Worm (Caenorhabditis elegans) whole organism, L3 larva: ENCODE results near the gene C09B9.7.

Experiments
- ZK546.5 ChIP-seq: sonication (generic microtip); optimal IDR thresholded peaks from 2 replicates; lab custom pipeline; 2017; ENCODE audit warnings: missing biosample characterization, missing genetic modification characterization
- aly-2 ChIP-seq: fragments of 150-350 bp; optimal IDR thresholded peaks from 2 replicates; lab custom pipeline; 2014; ENCODE audit warnings: missing biosample characterization, missing genetic modification characterization
- ama-1 ChIP-seq: fragments of 150-350 bp; optimal IDR thresholded peaks from 2 replicates; lab custom pipeline; 2018
- ceh-16 ChIP-seq: sonication (generic microtip); optimal IDR thresholded peaks from 2 replicates; lab custom pipeline; 2017; ENCODE audit warnings: missing biosample characterization, missing genetic modification characterization
- ceh-28 ChIP-seq: fragments of 150-350 bp; optimal IDR thresholded peaks from 2 replicates; lab custom pipeline; 2014; ENCODE audit warnings: missing biosample characterization, missing genetic modification reagents, missing genetic modification characterization
- ceh-82 ChIP-seq: fragments of 150-350 bp; optimal IDR thresholded peaks from 2 replicates; lab custom pipeline; 2014; ENCODE audit warnings: missing biosample characterization, missing genetic modification characterization
- ceh-9 ChIP-seq: sonication (generic microtip); optimal IDR thresholded peaks from 2 replicates; lab custom pipeline; 2018; ENCODE audit warnings: missing biosample characterization, missing genetic modification characterization
- egl-5 ChIP-seq: fragments of 150-350 bp; optimal IDR thresholded peaks from 2 replicates; lab custom pipeline; 2017; ENCODE audit warnings: missing biosample characterization, missing genetic modification reagents, missing genetic modification characterization, inconsistent platforms
- elt-1 ChIP-seq: fragments of 150-350 bp; optimal IDR thresholded peaks from 2 replicates; lab custom pipeline; 2014; ENCODE audit warnings: missing biosample characterization, missing genetic modification characterization
- elt-2 ChIP-seq: sonication (generic microtip); optimal IDR thresholded peaks from 2 replicates; lab custom pipeline; 2016; ENCODE audit warnings: missing genetic modification reagents, mild to moderate bottlenecking, missing genetic modification characterization, missing compliant biosample characterization
- elt-3 ChIP-seq, 3 experiments: fragments of 150-350 bp in 1 of 3; sonication (generic microtip) in 2 of 3; optimal IDR thresholded peaks; 2 replicates in 2 of 3; 4 replicates in 1 of 3; lab custom pipeline; 2014 to 2017; ENCODE audit warnings: missing biosample characterization in 3 of 3, missing genetic modification characterization in 3 of 3
- eor-1 ChIP-seq, 2 experiments: fragments of 150-350 bp; optimal IDR thresholded peaks; 2 replicates each; lab custom pipeline; 2014 to 2018; ENCODE audit warnings: missing biosample characterization in 2 of 2, missing genetic modification characterization in 2 of 2
- fkh-10 ChIP-seq: sonication (generic microtip); optimal IDR thresholded peaks from 2 replicates; lab custom pipeline; 2017; ENCODE audit warnings: missing biosample characterization, missing genetic modification reagents, missing genetic modification characterization
- fos-1 ChIP-seq: fragments of 150-350 bp; optimal IDR thresholded peaks from 2 replicates; lab custom pipeline; 2014; ENCODE audit warnings: missing biosample characterization, missing genetic modification characterization
- hmg-11 ChIP-seq: sonication (generic microtip); optimal IDR thresholded peaks from 2 replicates; lab custom pipeline; 2016; ENCODE audit warnings: missing genetic modification characterization, missing compliant biosample characterization
- jun-1 ChIP-seq: fragments of 150-350 bp; optimal IDR thresholded peaks from 2 replicates; lab custom pipeline; 2014; ENCODE audit warnings: missing biosample characterization, missing genetic modification reagents, missing genetic modification characterization
- lin-39 ChIP-seq: fragments of 150-350 bp; optimal IDR thresholded peaks from 2 replicates; lab custom pipeline; 2018; ENCODE audit warnings: missing biosample characterization, missing genetic modification reagents, missing genetic modification characterization
- mdl-1 ChIP-seq: fragments of 150-350 bp; optimal IDR thresholded peaks from 2 replicates; lab custom pipeline; 2014; ENCODE audit warnings: missing biosample characterization, missing genetic modification characterization
- mml-1 ChIP-seq: fragments of 150-350 bp; sonication (generic microtip); optimal IDR thresholded peaks from 3 replicates; lab custom pipeline; 2014; ENCODE audit warnings: missing biosample characterization, missing genetic modification characterization
- nfya-1 ChIP-seq: sonication (generic microtip); optimal IDR thresholded peaks from 2 replicates; lab custom pipeline; 2017; ENCODE audit warnings: missing genetic modification characterization, mild to moderate bottlenecking, missing compliant biosample characterization, antibody characterized with exemption, moderate library complexity; ENCODE audit not compliant: insufficient read depth
- nhr-11 ChIP-seq: fragments of 150-350 bp; optimal IDR thresholded peaks from 2 replicates; lab custom pipeline; 2014; ENCODE audit warnings: missing biosample characterization, missing genetic modification characterization
- nhr-12 ChIP-seq: fragments of 150-350 bp; optimal IDR thresholded peaks from 2 replicates; lab custom pipeline; 2014; ENCODE audit warnings: missing biosample characterization, missing genetic modification characterization
- nhr-237 ChIP-seq: fragments of 150-350 bp; optimal IDR thresholded peaks from 2 replicates; lab custom pipeline; 2014; ENCODE audit warnings: missing biosample characterization, missing genetic modification characterization
- nhr-28 ChIP-seq: fragments of 150-350 bp; optimal IDR thresholded peaks from 2 replicates; lab custom pipeline; 2014; ENCODE audit warnings: missing biosample characterization, missing genetic modification characterization
- nhr-43 ChIP-seq: sonication (generic microtip); optimal IDR thresholded peaks from 2 replicates; lab custom pipeline; 2016; ENCODE audit warnings: mild to moderate bottlenecking, missing genetic modification characterization, missing compliant biosample characterization; ENCODE audit not compliant: poor library complexity, severe bottlenecking
- nhr-67 ChIP-seq: fragments of 150-350 bp; optimal IDR thresholded peaks from 2 replicates; lab custom pipeline; 2014; ENCODE audit warnings: missing biosample characterization, missing genetic modification characterization
- nhr-76 ChIP-seq: fragments of 150-350 bp; sonication (generic microtip); optimal IDR thresholded peaks from 5 replicates; lab custom pipeline; 2014; ENCODE audit warnings: missing biosample characterization, missing genetic modification characterization
- nhr-77 ChIP-seq: fragments of 150-350 bp; optimal IDR thresholded peaks from 2 replicates; lab custom pipeline; 2014; ENCODE audit warnings: missing biosample characterization, missing genetic modification characterization
- pha-4 ChIP-seq: fragments of 150-350 bp; optimal IDR thresholded peaks from 2 replicates; lab custom pipeline; 2014; ENCODE audit warnings: missing biosample characterization, missing genetic modification reagents, missing genetic modification characterization
- pqm-1 ChIP-seq: fragments of 150-350 bp; optimal IDR thresholded peaks from 2 replicates; lab custom pipeline; 2017; ENCODE audit warnings: missing biosample characterization, missing genetic modification characterization, inconsistent platforms
- skn-1 ChIP-seq: fragments of 150-350 bp; optimal IDR thresholded peaks from 2 replicates; lab custom pipeline; 2014; ENCODE audit warnings: missing biosample characterization, missing genetic modification characterization
- snpc-4 ChIP-seq: fragments of 150-350 bp; optimal IDR thresholded peaks from 2 replicates; lab custom pipeline; 2014; ENCODE audit warnings: missing biosample characterization, missing genetic modification characterization
- unc-39 ChIP-seq: sonication (generic microtip); optimal IDR thresholded peaks from 4 replicates; lab custom pipeline; 2017; ENCODE audit warnings: missing biosample characterization, missing genetic modification characterization
- unc-62 ChIP-seq: fragments of 150-350 bp; sonication (generic microtip); optimal IDR thresholded peaks from 4 replicates; lab custom pipeline; 2014; ENCODE audit warnings: missing biosample characterization, missing genetic modification reagents, missing genetic modification characterization
- ztf-4 ChIP-seq: fragments of 150-350 bp; optimal IDR thresholded peaks from 2 replicates; lab custom pipeline; 2014; ENCODE audit warnings: missing biosample characterization, missing genetic modification characterization

C09B9.7 gene

DNA sequence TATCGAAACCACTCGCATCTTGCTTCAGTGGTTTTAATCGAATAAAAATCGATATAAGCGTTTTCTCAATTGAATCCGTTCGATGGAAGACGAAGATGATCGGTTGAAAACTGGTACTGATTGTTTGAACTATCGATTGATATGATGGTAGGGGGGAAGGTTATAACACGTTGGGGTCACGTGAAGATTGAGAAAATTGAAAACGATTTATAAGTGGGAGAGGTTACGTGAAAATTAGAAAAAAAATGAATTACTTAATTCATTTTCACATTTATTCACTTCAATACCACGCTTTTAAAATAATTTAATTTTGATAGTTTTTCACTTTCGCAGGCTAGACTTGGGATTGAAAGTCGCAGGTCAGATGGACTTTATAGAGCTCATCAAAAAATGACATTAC, at the start of gene C09B9.7:
Gene C09B9.7, minus strand, starts transcription at position 101 of the 400 bp plus-strand sequence.
- TF ChIP-seq nfya-1: no peak
- no peak for TF ChIP-seq skn-1
- TF ChIP-seq nhr-28 (tag; lab: Kevin White, UChicago): no peak
- no peak for TF ChIP-seq nhr-67 (tag; lab: Kevin White, UChicago)

DNA sequence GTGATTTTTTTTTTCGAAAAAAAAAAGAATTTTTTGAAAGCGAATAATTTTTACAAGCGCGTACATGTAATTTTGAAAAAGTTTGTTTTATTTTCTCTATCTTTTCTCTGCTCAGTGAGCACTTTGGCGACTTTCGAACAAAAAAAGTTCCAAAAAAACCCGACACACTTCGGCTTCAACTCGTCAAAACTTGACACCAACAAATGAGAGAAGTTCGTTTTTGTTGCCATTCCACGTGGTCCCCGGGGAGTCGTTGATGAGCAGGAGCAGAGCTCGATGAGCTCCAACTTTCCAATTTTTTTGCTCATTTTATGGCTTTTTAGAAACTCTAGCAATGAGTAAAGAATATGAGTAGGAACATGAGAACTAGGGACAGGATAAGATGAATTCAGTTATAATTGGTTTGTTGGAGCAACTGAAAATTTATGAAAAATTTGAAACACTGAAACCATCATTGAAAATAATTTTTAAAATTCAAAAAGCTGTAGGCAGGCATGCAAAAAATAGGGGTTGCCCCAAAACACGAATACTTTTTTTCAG, 49.6 kb upstream of the C09B9.7 start:
- TF ChIP-seq ztf-4 (tag; lab: Kevin White, UChicago) (no peak), nhr-11 (no peak), egl-5 (tag; lab: Kevin White, UChicago) (peak; percentile 28), lin-39 (peak; percentile 12), ceh-9 (tag; lab: Kevin White, UChicago) (no peak), pqm-1 (tag; lab: Kevin White, UChicago) (no peak), ceh-16 (tag; lab: Kevin White, UChicago) (no peak), elt-3 (tag; optimal IDR thresholded peaks at IDR 0.05; lab: Kevin White, UChicago) (no peak), aly-2 (tag; lab: Kevin White, UChicago) (no peak)
- TF ChIP-seq, all 47 proteins: peak for 2

DNA sequence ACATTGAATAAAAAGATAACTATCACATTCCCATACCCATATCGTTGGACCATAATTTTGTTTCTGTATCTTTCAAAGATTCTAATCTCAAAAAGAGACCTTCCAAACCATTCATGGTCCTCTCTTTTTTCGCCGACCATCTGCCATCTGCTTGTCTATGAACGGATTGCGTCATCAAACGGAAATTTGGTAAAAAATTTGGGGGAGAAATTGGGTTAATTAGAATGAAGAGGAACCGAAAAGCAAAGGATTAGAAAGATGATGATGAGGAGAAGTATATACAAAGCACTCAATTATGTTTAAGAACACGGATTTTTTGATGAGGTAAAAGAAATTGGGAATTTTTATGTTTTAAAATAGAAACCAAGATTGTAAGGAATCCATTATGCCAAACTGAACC, 49.1 kb upstream of the C09B9.7 start:
- TF ChIP-seq fos-1 (tag; lab: Kevin White, UChicago) (no peak), elt-2 (tag; lab: Kevin White, UChicago) (no peak), ZK546.5 (no peak), unc-62 (GFP tag; lab: Kevin White, UChicago) (no peak), nhr-76 (tag; lab: Kevin White, UChicago) (no peak), nhr-67 (tag; lab: Kevin White, UChicago) (no peak), nfya-1 (no peak), mdl-1 (tag; lab: Kevin White, UChicago) (no peak), nhr-43 (tag; lab: Kevin White, UChicago) (no peak), nhr-28 (tag; lab: Kevin White, UChicago) (no peak), ztf-4 (tag; lab: Kevin White, UChicago) (no peak), egl-5 (tag; lab: Kevin White, UChicago) (no peak), mml-1 (no peak), eor-1 (tag; optimal IDR thresholded peaks at IDR 0.05; lab: Kevin White, UChicago) (no peak), aly-2 (tag; lab: Kevin White, UChicago) (no peak), unc-39 (tag; lab: Kevin White, UChicago) (no peak), ceh-9 (tag; lab: Kevin White, UChicago) (no peak), ama-1 (lab: Kevin White, UChicago) (no peak)

DNA sequence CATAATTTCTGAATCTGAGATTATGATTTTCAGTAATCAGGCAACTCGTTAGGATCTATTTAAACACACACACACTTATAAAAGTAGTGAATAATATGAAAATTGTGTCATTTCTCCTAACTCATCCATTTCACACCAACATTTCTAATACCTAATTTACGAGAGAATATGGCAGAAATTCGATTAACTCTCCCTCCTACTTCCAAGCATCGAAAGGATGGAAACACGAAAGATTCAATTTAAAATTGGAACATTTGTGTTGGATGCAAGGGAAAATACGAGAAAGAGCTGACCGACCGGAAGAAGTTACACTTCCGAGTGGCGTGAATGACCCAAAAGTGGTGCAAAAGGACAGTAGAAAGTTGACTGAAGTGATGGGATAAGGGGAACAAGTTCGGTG, 48.1 kb upstream of the C09B9.7 start:
- TF ChIP-seq ZK546.5: no peak
- TF ChIP-seq elt-1 (tag; lab: Kevin White, UChicago): no peak
- no peak for TF ChIP-seq nhr-12 (tag; lab: Kevin White, UChicago)
- no peak for TF ChIP-seq mdl-1 (tag; lab: Kevin White, UChicago)
- TF ChIP-seq nhr-11: no peak
- no peak for TF ChIP-seq fkh-10 (GFP tag; lab: Kevin White, UChicago)
- TF ChIP-seq eor-1 (tag; optimal IDR thresholded peaks at IDR 0.05; lab: Kevin White, UChicago): no peak
- TF ChIP-seq skn-1: no peak
- no peak for TF ChIP-seq aly-2 (tag; lab: Kevin White, UChicago)
- no peak for TF ChIP-seq ceh-82 (tag; lab: Kevin White, UChicago)
- no peak for TF ChIP-seq nhr-77 (tag; lab: Kevin White, UChicago)
- no peak for TF ChIP-seq elt-3 (tag; optimal IDR thresholded peaks at IDR 0.05; lab: Kevin White, UChicago)
- no peak for TF ChIP-seq snpc-4
- no peak for TF ChIP-seq unc-39 (tag; lab: Kevin White, UChicago)
- no peak for TF ChIP-seq nhr-237 (tag; lab: Kevin White, UChicago)
- no peak for TF ChIP-seq jun-1
- TF ChIP-seq fos-1 (tag; lab: Kevin White, UChicago): no peak
- TF ChIP-seq nhr-67 (tag; lab: Kevin White, UChicago): no peak
- TF ChIP-seq ceh-9 (tag; lab: Kevin White, UChicago): no peak

DNA sequence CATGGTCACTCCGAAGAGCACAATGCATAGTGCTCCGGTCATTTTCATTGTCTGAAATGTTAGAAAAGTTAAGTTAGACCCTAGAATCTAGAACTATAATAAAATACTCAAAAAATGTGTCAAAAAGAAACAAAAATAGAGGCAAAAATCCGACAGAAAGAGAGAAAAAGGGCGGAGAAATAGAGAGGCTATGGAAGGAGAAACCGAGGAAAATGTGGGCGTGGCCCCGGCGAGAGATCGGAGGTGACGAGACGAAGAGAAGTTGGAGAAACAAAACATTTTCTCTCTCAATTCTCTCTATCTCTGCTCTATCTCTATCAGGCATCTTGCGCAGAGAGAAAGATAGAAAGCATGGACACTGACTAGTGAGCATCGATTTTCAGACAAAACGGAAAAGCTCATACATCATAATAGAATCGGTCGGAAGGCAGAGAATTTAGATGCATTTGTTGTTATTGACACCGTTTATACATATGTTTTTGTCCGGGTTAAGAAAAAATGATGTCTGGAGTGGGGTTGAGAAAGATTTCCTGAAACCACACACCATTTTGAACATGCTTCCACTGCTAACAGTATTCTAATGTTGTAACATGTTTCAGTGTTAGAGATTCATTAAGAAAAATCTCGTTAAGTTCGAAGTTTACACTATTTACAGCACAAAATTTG, 42.5 kb upstream of the C09B9.7 start, which contains the start of gene C02B10.3:
Gene C02B10.3, minus strand, starts transcription at position 51 of the 666 bp plus-strand sequence.
- TF ChIP-seq elt-1 (tag; lab: Kevin White, UChicago): no peak
- peak; percentile 72 for TF ChIP-seq nfya-1
- TF ChIP-seq fkh-10 (GFP tag; lab: Kevin White, UChicago): peak; percentile 67
- no peak for TF ChIP-seq nhr-11
- peak; percentile 22 for TF ChIP-seq pha-4 (tag; lab: Kevin White, UChicago)
- no peak for TF ChIP-seq ceh-28 (tag; lab: Kevin White, UChicago)
- TF ChIP-seq mdl-1 (tag; lab: Kevin White, UChicago): no peak
- TF ChIP-seq hmg-11 (tag; lab: Kevin White, UChicago): peak; percentile 76
- TF ChIP-seq ztf-4 (tag; lab: Kevin White, UChicago): no peak
- peak; percentile 42 for TF ChIP-seq lin-39
- no peak for TF ChIP-seq nhr-67 (tag; lab: Kevin White, UChicago)
